Worm (Caenorhabditis elegans) whole organism, L1 larva: Measurements from ENCODE around the gene 2L52.1.

Source experiments
- ces-1 ChIP-seq: fragments of 150-350 bp; optimal IDR thresholded peaks from 2 replicates; lab custom pipeline; 2014; ENCODE audit warnings: missing biosample characterization, missing genetic modification reagents, missing genetic modification characterization
- fkh-8 ChIP-seq: sonication (generic microtip); optimal IDR thresholded peaks from 2 replicates; lab custom pipeline; 2016; ENCODE audit warnings: mild to moderate bottlenecking, missing genetic modification characterization, missing compliant biosample characterization
- mep-1 ChIP-seq: fragments of 150-350 bp; optimal IDR thresholded peaks from 2 replicates; lab custom pipeline; 2014; ENCODE audit warnings: missing biosample characterization, missing genetic modification characterization
- nhr-76 ChIP-seq: sonication (generic microtip); optimal IDR thresholded peaks from 2 replicates; lab custom pipeline; 2017; ENCODE audit warnings: missing biosample characterization, missing genetic modification characterization
- skn-1 ChIP-seq: fragments of 150-350 bp; optimal IDR thresholded peaks from 2 replicates; lab custom pipeline; 2014; ENCODE audit warnings: missing biosample characterization, missing genetic modification characterization

DNA sequence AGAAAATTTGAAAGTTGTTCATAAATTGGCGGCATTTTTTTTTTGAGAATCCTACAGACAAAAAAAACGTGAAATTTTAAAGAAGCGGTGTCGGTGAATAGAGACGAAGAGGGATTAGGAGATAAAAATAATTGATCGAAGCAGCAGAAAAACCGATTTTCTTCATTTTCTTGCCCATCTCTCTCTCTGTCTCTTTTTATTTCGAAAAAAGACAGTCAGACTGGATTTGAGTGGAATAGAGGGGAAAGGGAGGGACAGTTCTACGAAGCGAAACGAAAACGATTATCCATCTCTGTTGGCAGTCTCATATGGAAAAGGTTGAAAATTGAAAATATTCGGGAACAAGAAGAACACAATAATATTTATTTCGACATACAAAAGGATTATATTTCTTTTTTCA lies 27.9 kb downstream of the 2L52.1 start:
- TF ChIP-seq fkh-8 (no peak), ces-1 (GFP tag; lab: Kevin White, UChicago) (no peak), skn-1 (tag; lab: Kevin White, UChicago) (no peak), mep-1 (tag; lab: Kevin White, UChicago) (no peak), nhr-76 (tag; lab: Kevin White, UChicago) (no peak)
